Fruit fly (Drosophila melanogaster): ENCODE measurements around the gene CG10979.

Gene CG10979

DNA sequence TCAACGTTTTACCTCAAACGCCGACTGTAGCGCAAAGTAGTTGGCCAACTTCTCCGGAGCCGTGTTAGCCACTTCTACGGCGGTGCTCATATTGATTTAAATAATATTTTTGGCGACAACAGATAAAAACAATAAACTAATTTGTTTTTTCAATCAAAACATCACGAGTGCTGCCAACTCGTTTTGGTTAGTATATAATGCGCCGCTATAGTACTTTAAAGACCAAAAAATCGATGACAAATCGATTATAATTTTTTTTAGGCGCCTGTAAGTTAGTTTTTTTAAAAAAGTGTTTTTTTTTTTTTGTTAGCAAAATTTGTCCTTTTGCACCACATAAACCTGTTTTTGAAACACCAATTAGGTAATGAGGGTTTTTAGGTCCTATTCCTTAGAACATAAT, 26.7 kb downstream of the CG10979 start, which contains the start of gene Hpr1 (continued):
- TF ChIP-seq Doc3 (GFP tag; IDR thresholded peaks at IDR 0.05; ENCODE audit: partially characterized antibody) (peak; percentile 23; the same call in 1 of the 3 replicates), Sry-δ (GFP tag; optimal IDR thresholded peaks at IDR 0.05) (peak; percentile 42), gfzf (GFP tag; optimal IDR thresholded peaks at IDR 0.05) (peak; percentile 41), onecut (GFP tag; IDR thresholded peaks at IDR 0.05) (0 out of 2 replicates have a peak, but pooled peaks have one; percentile 34), pb (GFP tag; optimal IDR thresholded peaks at IDR 0.05) (no peak), chn (GFP tag; optimal IDR thresholded peaks at IDR 0.05) (no peak), CG7839 (tag; optimal IDR thresholded peaks at IDR 0.05) (no peak), CG3847 (GFP tag; IDR thresholded peaks at IDR 0.05) (0 out of 2 replicates have a peak, but pooled peaks have one; percentile 25), CG14965 (GFP tag; optimal IDR thresholded peaks at IDR 0.05; ENCODE audit: borderline replicate concordance) (no peak), Camta (GFP tag; optimal IDR thresholded peaks at IDR 0.05) (no peak), CG1603 (tag; optimal IDR thresholded peaks at IDR 0.05) (peak; percentile 36), Dll (GFP tag; IDR thresholded peaks at IDR 0.05; ENCODE audit: partially characterized antibody) (peak; percentile 52; the same call in 1 of the 4 replicates), CG13624 (GFP tag; optimal IDR thresholded peaks at IDR 0.05) (no peak), Bgb (GFP tag; IDR thresholded peaks at IDR 0.05; ENCODE audit: partially characterized antibody) (peak; percentile 29; the same call in 1 of the 2 replicates), YL-1 (GFP tag; optimal IDR thresholded peaks at IDR 0.05) (peak; percentile 45), E2f1 (GFP tag; IDR thresholded peaks at IDR 0.05) (no peak), stwl (tag; optimal IDR thresholded peaks at IDR 0.05) (peak; percentile 68), sim (GFP tag; IDR thresholded peaks at IDR 0.05) (no peak), CG9797 (GFP tag; optimal IDR thresholded peaks at IDR 0.05) (no peak), Ets97D (GFP tag; optimal IDR thresholded peaks at IDR 0.05) (peak; percentile 33), Dad (GFP tag; optimal IDR thresholded peaks at IDR 0.05) (no peak), unc-4 (GFP tag; IDR thresholded peaks at IDR 0.05; ENCODE audit: partially characterized antibody) (peak; percentile 47; the same call in 1 of the 2 replicates), CG6791 (GFP tag; IDR thresholded peaks at IDR 0.05; ENCODE audit: partially characterized antibody) (peak; percentile 60; the same call in 2 of the 3 replicates), CG13287 (GFP tag; IDR thresholded peaks at IDR 0.05; ENCODE audit: partially characterized antibody) (peak; percentile 61), MBD-R2 (GFP tag; IDR thresholded peaks at IDR 0.05) (peak; percentile 81), pan (optimal IDR thresholded peaks at IDR 0.05) (no peak), pan (GFP tag; optimal IDR thresholded peaks at IDR 0.05 in 1 of 2, IDR thresholded peaks at IDR 0.05 in 1 of 2) (no peak), row (GFP tag; IDR thresholded peaks at IDR 0.05) (no peak), nerfin-2 (GFP tag; IDR thresholded peaks at IDR 0.05; ENCODE audit: partially characterized antibody) (peak; percentile 48; the same call in 1 of the 2 replicates), CG34224 (GFP tag; IDR thresholded peaks at IDR 0.05; ENCODE audit: partially characterized antibody) (0 out of 3 replicates have a peak, but pooled peaks have one; percentile 29), h (optimal IDR thresholded peaks at IDR 0.05) (no peak), sqz (GFP tag; optimal IDR thresholded peaks at IDR 0.05) (no peak), sima (GFP tag; optimal IDR thresholded peaks at IDR 0.05) (no peak), maf-S (GFP tag; optimal IDR thresholded peaks at IDR 0.05) (no peak), chm (GFP tag; IDR thresholded peaks at IDR 0.05) (no peak), HLH4C (GFP tag; IDR thresholded peaks at IDR 0.05; ENCODE audit: partially characterized antibody) (peak; percentile 60), Mes4 (GFP tag; optimal IDR thresholded peaks at IDR 0.05) (no peak), trem (tag; optimal IDR thresholded peaks at IDR 0.05) (peak; percentile 99), CG17186 (GFP tag; optimal IDR thresholded peaks at IDR 0.05) (peak; percentile 84), bbx (GFP tag; IDR thresholded peaks at IDR 0.05; ENCODE audit: partially characterized antibody) (peak; percentile 49; the same call in 1 of the 2 replicates), MESR4 (GFP tag; optimal IDR thresholded peaks at IDR 0.05) (peak; percentile 36), Dp (GFP tag; optimal IDR thresholded peaks at IDR 0.05) (peak; percentile 89), sens (GFP tag) (peak; percentile 53), CG10267 (tag; optimal IDR thresholded peaks at IDR 0.05) (peak; percentile 42), HHEX (GFP tag; optimal IDR thresholded peaks at IDR 0.05) (no peak), CG12659 (GFP tag; optimal IDR thresholded peaks at IDR 0.05) (peak; percentile 0)
